Fruit fly (Drosophila melanogaster): Measurements from ENCODE around the gene CG4995.
A peak's percentile ranks its signal among the peaks of the same experiment; 100 is the strongest.

Gene CG4995

DNA sequence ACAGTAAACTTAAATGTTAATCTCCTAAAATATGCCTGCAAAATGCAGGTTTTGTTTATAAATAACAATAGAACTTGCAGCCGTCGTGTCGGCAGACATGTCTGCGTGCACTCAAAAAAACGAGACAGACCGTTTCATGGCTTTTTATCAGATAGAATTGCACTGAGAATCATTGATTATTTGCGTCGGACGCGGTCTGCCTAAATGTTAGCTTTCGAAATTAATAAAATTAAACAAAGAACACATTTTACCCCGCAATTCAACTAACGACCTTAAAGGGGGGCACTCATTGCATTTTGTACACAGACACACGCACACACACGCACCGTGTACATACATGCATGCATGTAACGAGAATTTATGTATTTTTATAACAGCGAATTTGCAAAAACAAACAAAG, 45.4 kb upstream of the CG4995 start (continued):
- TF ChIP-seq CG4360 (GFP tag; IDR thresholded peaks at IDR 0.05), result no peak
- TF ChIP-seq fd102C (GFP tag; optimal IDR thresholded peaks at IDR 0.05), result no peak
- no peak for TF ChIP-seq ato (GFP tag; IDR thresholded peaks at IDR 0.05; ENCODE audit: partially characterized antibody)
- no peak for TF ChIP-seq CG10654 (GFP tag; optimal IDR thresholded peaks at IDR 0.05)
- TF ChIP-seq chm (GFP tag; IDR thresholded peaks at IDR 0.05), result no peak
- TF ChIP-seq gfzf (GFP tag; optimal IDR thresholded peaks at IDR 0.05), result no peak
- TF ChIP-seq dpn (GFP tag; optimal IDR thresholded peaks at IDR 0.05), result peak; percentile 5 to 22
- no peak for TF ChIP-seq sc (optimal IDR thresholded peaks at IDR 0.05)
- TF ChIP-seq sc (GFP tag; optimal IDR thresholded peaks at IDR 0.05), result no peak
- TF ChIP-seq seq (GFP tag; IDR thresholded peaks at IDR 0.05), result no peak
- TF ChIP-seq Ravus (GFP tag; IDR thresholded peaks at IDR 0.05), result no peak
- TF ChIP-seq CG17612 (GFP tag; IDR thresholded peaks at IDR 0.05), result no peak
- TF ChIP-seq CG3847 (GFP tag; IDR thresholded peaks at IDR 0.05), result no peak
- TF ChIP-seq trem (tag; optimal IDR thresholded peaks at IDR 0.05), result no peak
- TF ChIP-seq CG17912 (GFP tag; optimal IDR thresholded peaks at IDR 0.05), result no peak
- no peak for TF ChIP-seq toy (GFP tag; IDR thresholded peaks at IDR 0.05)
- TF ChIP-seq dmrt11E (tag; optimal IDR thresholded peaks at IDR 0.05), result no peak
- TF ChIP-seq chn (GFP tag; optimal IDR thresholded peaks at IDR 0.05), result peak; percentile 42
- no peak for TF ChIP-seq CG4424 (GFP tag; optimal IDR thresholded peaks at IDR 0.05)
- TF ChIP-seq CG10565 (GFP tag; optimal IDR thresholded peaks at IDR 0.05), result no peak
- no peak for TF ChIP-seq Hsf (GFP tag; optimal IDR thresholded peaks at IDR 0.05)
- peak; percentile 15 for TF ChIP-seq CG16863 (GFP tag; optimal IDR thresholded peaks at IDR 0.05)
- no peak for TF ChIP-seq corto (GFP tag; optimal IDR thresholded peaks at IDR 0.05)
- TF ChIP-seq chif (GFP tag; optimal IDR thresholded peaks at IDR 0.05), result no peak
- TF ChIP-seq hth (optimal IDR thresholded peaks at IDR 0.05), result no peak
- no peak for TF ChIP-seq HLHmδ (GFP tag; optimal IDR thresholded peaks at IDR 0.05)
- TF ChIP-seq klu (GFP tag; IDR thresholded peaks at IDR 0.05), result no peak
- TF ChIP-seq Hand (GFP tag; optimal IDR thresholded peaks at IDR 0.05), result no peak
- TF ChIP-seq CG11560 (tag; IDR thresholded peaks at IDR 0.05), result no peak
- peak; percentile 11 for TF ChIP-seq p53 (GFP tag; optimal IDR thresholded peaks at IDR 0.05)
- TF ChIP-seq CG15011 (GFP tag; optimal IDR thresholded peaks at IDR 0.05), result no peak
- TF ChIP-seq sens-2 (GFP tag; IDR thresholded peaks at IDR 0.05), result no peak
- TF ChIP-seq kay (GFP tag; optimal IDR thresholded peaks at IDR 0.05), result no peak
- no peak for TF ChIP-seq Bgb (GFP tag; IDR thresholded peaks at IDR 0.05; ENCODE audit: partially characterized antibody)
- no peak for TF ChIP-seq Gug (GFP tag; IDR thresholded peaks at IDR 0.05)
- no peak for TF ChIP-seq CG10274 (GFP tag; optimal IDR thresholded peaks at IDR 0.05)
- TF ChIP-seq Sry-δ (GFP tag; optimal IDR thresholded peaks at IDR 0.05), result no peak
- no peak for TF ChIP-seq bowl (GFP tag; IDR thresholded peaks at IDR 0.05)
- peak; percentile 4 for TF ChIP-seq CG8944 (GFP tag; optimal IDR thresholded peaks at IDR 0.05)
- no peak for TF ChIP-seq crol (GFP tag; IDR thresholded peaks at IDR 0.05)
- no peak for TF ChIP-seq CoRest (tag; optimal IDR thresholded peaks at IDR 0.05)
- TF ChIP-seq pita (GFP tag; optimal IDR thresholded peaks at IDR 0.05), result no peak
- TF ChIP-seq CG13894 (tag; optimal IDR thresholded peaks at IDR 0.05), result no peak
- TF ChIP-seq CG7786 (GFP tag; optimal IDR thresholded peaks at IDR 0.05), result peak; percentile 7
- TF ChIP-seq CG10147 (GFP tag; optimal IDR thresholded peaks at IDR 0.05), result no peak
- TF ChIP-seq CG12299 (tag; optimal IDR thresholded peaks at IDR 0.05), result no peak
- TF ChIP-seq ftz-f1 (GFP tag; optimal IDR thresholded peaks at IDR 0.05), result no peak
- no peak for TF ChIP-seq HLH54F (GFP tag; optimal IDR thresholded peaks at IDR 0.05)
- no peak for TF ChIP-seq ro (GFP tag; IDR thresholded peaks at IDR 0.05)
- no peak for TF ChIP-seq br (optimal IDR thresholded peaks at IDR 0.05)
- no peak for TF ChIP-seq CG3995 (GFP tag; optimal IDR thresholded peaks at IDR 0.05)
- no peak for TF ChIP-seq Tbp (GFP tag; optimal IDR thresholded peaks at IDR 0.05)
- TF ChIP-seq CG18262 (tag; optimal IDR thresholded peaks at IDR 0.05), result peak; percentile 20
- TF ChIP-seq yki (optimal IDR thresholded peaks at IDR 0.05), result no peak
